Worm (Caenorhabditis elegans) whole organism, L4/young adult: ENCODE results near the gene acl-2.
"Not testable (repeated sequence)": the region's sequence is repeated elsewhere in the genome, so short reads cannot be mapped to it uniquely, and the experiment has no call there.

Experiments
- W03F9.2 ChIP-seq: fragments of 150-350 bp; optimal IDR thresholded peaks from 2 replicates; lab custom pipeline; 2014; ENCODE audit warnings: missing biosample characterization, missing genetic modification characterization
- dao-5 ChIP-seq: sonication (generic microtip); optimal IDR thresholded peaks from 2 replicates; lab custom pipeline; 2016; ENCODE audit warnings: missing genotype, missing genetic modification characterization, moderate library complexity, missing compliant biosample characterization
- him-1 ChIP-seq: sonication (generic microtip); optimal IDR thresholded peaks from 2 replicates; lab custom pipeline; 2016; ENCODE audit warnings: missing genotype, missing genetic modification reagents, missing genetic modification characterization, missing compliant biosample characterization

The acl-2 gene

ce11 chrV:10011623-10012022 is 19.3 kb downstream of the acl-2 start, which contains the start of gene lea-1:
Gene lea-1 (plus strand): TSS chrV:10011923.
- no peak for TF ChIP-seq W03F9.2 (tag; lab: Kevin White, UChicago)
- no peak for TF ChIP-seq dao-5 (tag; lab: Kevin White, UChicago)
- no peak for TF ChIP-seq him-1

- TF ChIP-seq dao-5 (tag; lab: Kevin White, UChicago) (no peak), W03F9.2 (tag; lab: Kevin White, UChicago) (no peak), him-1 (no peak)
These were observed 23.4 kb downstream of the acl-2 start for ce11 chrV:10007484-10007883.

- TF ChIP-seq W03F9.2 (tag; lab: Kevin White, UChicago), result no peak
- no peak for TF ChIP-seq dao-5 (tag; lab: Kevin White, UChicago)
- TF ChIP-seq him-1, result no peak
These were observed 24.5 kb downstream of the acl-2 start for ce11 chrV:10006374-10006773.

- TF ChIP-seq him-1; W03F9.2 (tag; lab: Kevin White, UChicago); dao-5 (tag; lab: Kevin White, UChicago): not testable (repeated sequence)
These were observed 26.7 kb downstream of the acl-2 start, which contains the start of gene uda-1 for ce11 chrV:10004048-10004761. Gene uda-1 (plus strand): TSS chrV:10004755.

- TF ChIP-seq W03F9.2 (tag; lab: Kevin White, UChicago), result peak; percentile 74
- TF ChIP-seq him-1, result no peak
- no peak for TF ChIP-seq dao-5 (tag; lab: Kevin White, UChicago)
These were observed 27.4 kb downstream of the acl-2 start for ce11 chrV:10003315-10003969.

- no peak for TF ChIP-seq W03F9.2 (tag; lab: Kevin White, UChicago)
- no peak for TF ChIP-seq him-1
- TF ChIP-seq dao-5 (tag; lab: Kevin White, UChicago), result no peak
These were observed 28.2 kb downstream of the acl-2 start for ce11 chrV:10002720-10003119.

- no peak for TF ChIP-seq him-1
- no peak for TF ChIP-seq dao-5 (tag; lab: Kevin White, UChicago)
These were observed 30.1 kb downstream of the acl-2 start, which contains the start of gene K08H10.10 for ce11 chrV:10000760-10001159. Gene K08H10.10 (plus strand): TSS chrV:10001060.

- no peak for TF ChIP-seq him-1
- no peak for TF ChIP-seq dao-5 (tag; lab: Kevin White, UChicago)
- TF ChIP-seq W03F9.2 (tag; lab: Kevin White, UChicago), result no peak
These were observed 35.1 kb downstream of the acl-2 start, which contains the start of gene K08H10.6 for ce11 chrV:9995791-9996190. Gene K08H10.6 (minus strand): TSS chrV:9995891.

- TF ChIP-seq dao-5 (tag; lab: Kevin White, UChicago) (no peak), him-1 (no peak), W03F9.2 (tag; lab: Kevin White, UChicago) (no peak)
These were observed 39.3 kb downstream of the acl-2 start, which contains the start of the genes rde-1 and trpp-6 for ce11 chrV:9991610-9992009. Gene rde-1 (minus strand): TSS chrV:9991642. Gene trpp-6 (plus strand): TSS chrV:9991895.

ce11 chrV:9987688-9988087 is 43.2 kb downstream of the acl-2 start, which contains the start of gene C27H6.8:
Gene C27H6.8 (minus strand): TSS chrV:9987788.
- TF ChIP-seq dao-5 (tag; lab: Kevin White, UChicago), result no peak
- no peak for TF ChIP-seq him-1
- TF ChIP-seq W03F9.2 (tag; lab: Kevin White, UChicago), result no peak

ce11 chrV:9986177-9986576 is 44.7 kb downstream of the acl-2 start, which contains the start of gene rmd-2:
Gene rmd-2 (minus strand): TSS chrV:9986277.
- TF ChIP-seq W03F9.2 (tag; lab: Kevin White, UChicago) (no peak), him-1 (no peak), dao-5 (tag; lab: Kevin White, UChicago) (no peak)

ce11 chrV:9985227-9985864 is 45.5 kb downstream of the acl-2 start:
- TF ChIP-seq him-1 (no peak), dao-5 (tag; lab: Kevin White, UChicago) (no peak), W03F9.2 (tag; lab: Kevin White, UChicago) (no peak)

- TF ChIP-seq W03F9.2 (tag; lab: Kevin White, UChicago) (no peak), him-1 (no peak), dao-5 (tag; lab: Kevin White, UChicago) (no peak)
These were observed 46.1 kb downstream of the acl-2 start for ce11 chrV:9984821-9985220.
